Fruit fly (Drosophila melanogaster) whole organism, embryonic: ENCODE measurements around the gene CG11679.

Experiments used
- Adf1 ChIP-seq: fragments of 200-800 bp; sonication (Bioruptor generic); IDR thresholded peaks from 2 replicates; pipeline ENCODE4 v1.3.6; 2022; ENCODE audit warnings: missing biosample characterization, missing genetic modification characterization
- CG10462 ChIP-seq: fragments of 200-800 bp; sonication (Bioruptor generic); optimal IDR thresholded peaks from 2 replicates; lab custom pipeline; 2016; ENCODE audit warnings: missing biosample characterization, missing genetic modification characterization
- CG11085 ChIP-seq: fragments of 200-800 bp; sonication (Bioruptor generic); IDR thresholded peaks from 2 replicates; pipeline ENCODE4 v1.3.6; 2022; ENCODE audit warnings: missing biosample characterization, missing genetic modification characterization
- CG11723 ChIP-seq: fragments of 200-800 bp; sonication (Bioruptor generic); optimal IDR thresholded peaks from 2 replicates; lab custom pipeline; 2017; ENCODE audit warnings: missing biosample characterization, mild to moderate bottlenecking, missing genetic modification characterization
- CG15479 ChIP-seq: fragments of 200-800 bp; sonication (Bioruptor generic); optimal IDR thresholded peaks from 3 replicates; lab custom pipeline; 2019; ENCODE audit warnings: missing biosample characterization, mild to moderate bottlenecking, missing genetic modification characterization, moderate library complexity
- CG15696 ChIP-seq: fragments of 200-800 bp; sonication (Bioruptor generic); optimal IDR thresholded peaks from 2 replicates; lab custom pipeline; 2019; ENCODE audit warnings: missing biosample characterization, mild to moderate bottlenecking, missing genetic modification characterization, moderate library complexity
- CG16863 ChIP-seq: fragments of 200-800 bp; sonication (Bioruptor generic); optimal IDR thresholded peaks from 3 replicates; lab custom pipeline; 2016; ENCODE audit warnings: missing biosample characterization, missing genetic modification characterization
- CG17568 ChIP-seq: fragments of 200-800 bp; sonication (Bioruptor generic); optimal IDR thresholded peaks from 2 replicates; lab custom pipeline; 2018; ENCODE audit warnings: missing biosample characterization, mild to moderate bottlenecking, missing genetic modification characterization, moderate library complexity
- CG17829 ChIP-seq: fragments of 200-800 bp; optimal IDR thresholded peaks from 2 replicates; lab custom pipeline; 2019; ENCODE audit warnings: missing biosample characterization, mild to moderate bottlenecking, missing genetic modification characterization, moderate library complexity
- CG18011 ChIP-seq: fragments of 200-800 bp; sonication (Bioruptor generic); optimal IDR thresholded peaks from 2 replicates; lab custom pipeline; 2017; ENCODE audit warnings: missing biosample characterization, missing genetic modification characterization, mild to moderate bottlenecking, moderate library complexity, missing genotype
- CG2678 ChIP-seq: fragments of 200-800 bp; sonication (Bioruptor generic); optimal IDR thresholded peaks from 3 replicates; lab custom pipeline; 2019; ENCODE audit warnings: missing biosample characterization, mild to moderate bottlenecking, missing genetic modification characterization, moderate library complexity
- CG30020 ChIP-seq: fragments of 200-800 bp; optimal IDR thresholded peaks from 2 replicates; lab custom pipeline; 2019; ENCODE audit warnings: missing biosample characterization, mild to moderate bottlenecking, missing genetic modification characterization, moderate library complexity
- CG32767 ChIP-seq: fragments of 200-800 bp; sonication (Bioruptor generic); IDR thresholded peaks from 2 replicates; pipeline ENCODE4 v1.3.6; 2022; ENCODE audit warnings: missing biosample characterization, missing genetic modification characterization
- CG4820 ChIP-seq: fragments of 200-800 bp; sonication (Bioruptor generic); optimal IDR thresholded peaks from 3 replicates; lab custom pipeline; 2016; ENCODE audit warnings: missing biosample characterization, missing genetic modification characterization
- CG7786 ChIP-seq: fragments of 200-800 bp; sonication (Bioruptor generic); optimal IDR thresholded peaks from 2 replicates; lab custom pipeline; 2016; ENCODE audit warnings: missing biosample characterization, missing genetic modification characterization
- CG9609 ChIP-seq: fragments of 200-800 bp; sonication (Bioruptor generic); optimal IDR thresholded peaks from 3 replicates; lab custom pipeline; 2016; ENCODE audit warnings: missing biosample characterization, missing genetic modification characterization
- CrebB ChIP-seq: fragments of 200-800 bp; sonication (Bioruptor generic); optimal IDR thresholded peaks from 3 replicates; lab custom pipeline; 2018; ENCODE audit warnings: missing biosample characterization, mild to moderate bottlenecking, missing genetic modification characterization
- Dref ChIP-seq: fragments of 200-800 bp; sonication (Bioruptor generic); IDR thresholded peaks from 2 replicates; pipeline ENCODE4 v1.3.6; 2022; ENCODE audit warnings: missing biosample characterization, missing genetic modification characterization
- Drgx ChIP-seq: fragments of 200-800 bp; sonication (Bioruptor generic); IDR thresholded peaks from 2 replicates; pipeline ENCODE4 v1.3.6; 2022; ENCODE audit warnings: missing biosample characterization, missing genetic modification characterization
- E2f1 ChIP-seq: fragments of 200-800 bp; sonication (Bioruptor generic); IDR thresholded peaks from 2 replicates; pipeline ENCODE4 v1.3.6; 2022; ENCODE audit warnings: missing biosample characterization, missing genetic modification characterization
- E2f2 ChIP-seq: fragments of 200-800 bp; sonication (Bioruptor generic); IDR thresholded peaks from 2 replicates; pipeline ENCODE4 v1.3.6; 2022; ENCODE audit warnings: missing biosample characterization, missing genetic modification characterization
- Kr ChIP-seq: fragments of 200-800 bp; sonication (Bioruptor generic); optimal IDR thresholded peaks from 2 replicates; lab custom pipeline; 2017; ENCODE audit warnings: missing biosample characterization, mild to moderate bottlenecking, missing genetic modification characterization
- Lpt ChIP-seq: fragments of >200 bp; optimal IDR thresholded peaks from 2 replicates; lab custom pipeline; 2018; ENCODE audit warnings: missing biosample characterization, missing genetic modification characterization
- Med ChIP-seq: fragments of 200-800 bp; sonication (Bioruptor generic); peaks from one replicate; lab custom pipeline; 2016; ENCODE audit warnings: missing biosample characterization, missing genetic modification characterization, mild to moderate bottlenecking, inconsistent platforms, moderate library complexity
- Mrtf ChIP-seq: fragments of 200-800 bp; sonication (Bioruptor generic); IDR thresholded peaks from 3 replicates; pipeline ENCODE4 v1.3.6; 2022; ENCODE audit warnings: missing biosample characterization, missing genetic modification characterization
- Neu2 ChIP-seq: fragments of 200-800 bp; sonication (Bioruptor generic); optimal IDR thresholded peaks from 3 replicates; lab custom pipeline; 2016; ENCODE audit warnings: missing biosample characterization, missing genetic modification characterization, borderline replicate concordance
- Ssrp ChIP-seq: fragments of 200-800 bp; sonication (Bioruptor generic); optimal IDR thresholded peaks from 2 replicates; lab custom pipeline; 2018; ENCODE audit warnings: missing biosample characterization, mild to moderate bottlenecking, missing genetic modification characterization, moderate library complexity
- Stat92E ChIP-seq, 3 experiments: fragments of >200 bp in 2 of 3; fragments of 200-800 bp in 1 of 3; sonication (Bioruptor generic) in 1 of 3; optimal IDR thresholded peaks; 2 replicates each; lab custom pipeline; 2017 to 2019; ENCODE audit warnings: missing biosample characterization in 3 of 3, missing genetic modification characterization in 3 of 3, mild to moderate bottlenecking in 1 of 3, moderate library complexity in 1 of 3
- Taf1 ChIP-seq: fragments of 200-800 bp; sonication (Bioruptor generic); IDR thresholded peaks from 2 replicates; pipeline ENCODE4 v1.3.6; 2022; ENCODE audit warnings: missing biosample characterization, missing genetic modification characterization
- Xrp1 ChIP-seq: fragments of 200-800 bp; sonication (Bioruptor generic); IDR thresholded peaks from 2 replicates; pipeline ENCODE4 v1.3.6; 2022; ENCODE audit warnings: missing biosample characterization, missing genetic modification characterization
- ash1 ChIP-seq: fragments of 200-800 bp; sonication (Bioruptor generic); optimal IDR thresholded peaks from 2 replicates; lab custom pipeline; 2018; ENCODE audit warnings: missing biosample characterization, mild to moderate bottlenecking, missing genetic modification characterization
- ato ChIP-seq: fragments of 200-800 bp; sonication (Bioruptor generic); IDR thresholded peaks from 2 replicates; pipeline ENCODE4 v1.3.6; 2022; ENCODE audit warnings: missing biosample characterization, missing genetic modification characterization; ENCODE audit not compliant: partially characterized antibody
- bbx ChIP-seq: fragments of 200-800 bp; sonication (Bioruptor generic); IDR thresholded peaks from 2 replicates; pipeline ENCODE4 v1.3.6; 2022; ENCODE audit warnings: missing biosample characterization, missing genetic modification characterization; ENCODE audit not compliant: partially characterized antibody
- cg ChIP-seq: fragments of 200-800 bp; sonication (Bioruptor generic); optimal IDR thresholded peaks from 3 replicates; lab custom pipeline; 2019; ENCODE audit warnings: missing biosample characterization, mild to moderate bottlenecking, missing genetic modification characterization, moderate library complexity
- fd96Cb ChIP-seq: fragments of 200-800 bp; sonication (Bioruptor generic); optimal IDR thresholded peaks from 2 replicates; lab custom pipeline; 2018; ENCODE audit warnings: missing biosample characterization, mild to moderate bottlenecking, missing genetic modification characterization, moderate library complexity
- gcm2 ChIP-seq: fragments of 200-800 bp; sonication (Bioruptor generic); optimal IDR thresholded peaks from 2 replicates; lab custom pipeline; 2016; ENCODE audit warnings: missing biosample characterization, missing genetic modification characterization
- h ChIP-seq: fragments of >200 bp; optimal IDR thresholded peaks from 2 replicates; lab custom pipeline; 2017
- hb ChIP-seq: fragments of 200-800 bp; sonication (Bioruptor generic); IDR thresholded peaks from 3 replicates; pipeline ENCODE4 v1.3.6; 2022; ENCODE audit warnings: missing biosample characterization, missing genetic modification characterization; ENCODE audit not compliant: partially characterized antibody
- jumu ChIP-seq: fragments of 200-800 bp; sonication (Bioruptor generic); optimal IDR thresholded peaks from 3 replicates; lab custom pipeline; 2016; ENCODE audit warnings: missing biosample characterization, missing genetic modification characterization
- lbe ChIP-seq: fragments of 200-800 bp; sonication (Bioruptor generic); optimal IDR thresholded peaks from 2 replicates; lab custom pipeline; 2016; ENCODE audit warnings: missing biosample characterization, mild to moderate bottlenecking, missing genetic modification characterization
- pho ChIP-seq: fragments of 200-800 bp; sonication (Bioruptor generic); optimal IDR thresholded peaks from 2 replicates; lab custom pipeline; 2016; ENCODE audit warnings: missing biosample characterization, missing genetic modification characterization
- repo ChIP-seq: fragments of 200-800 bp; sonication (Bioruptor generic); optimal IDR thresholded peaks from 2 replicates; lab custom pipeline; 2016; ENCODE audit warnings: missing biosample characterization, missing genetic modification characterization
- sens ChIP-seq: fragments of 200-800 bp; sonication (Bioruptor generic); peaks from one replicate; lab custom pipeline; 2016; ENCODE audit warnings: missing biosample characterization, missing genetic modification characterization
- shn ChIP-seq: fragments of 200-800 bp; sonication (Bioruptor generic); optimal IDR thresholded peaks from 3 replicates; lab custom pipeline; 2016; ENCODE audit warnings: missing biosample characterization, missing genetic modification characterization
- slbo ChIP-seq: fragments of 200-800 bp; sonication (Bioruptor generic); IDR thresholded peaks from 2 replicates; pipeline ENCODE4 v1.3.6; 2022; ENCODE audit warnings: missing biosample characterization, missing genetic modification characterization
- stc ChIP-seq: fragments of 200-800 bp; sonication (Bioruptor generic); IDR thresholded peaks from 2 replicates; pipeline ENCODE4 v1.3.6; 2022; ENCODE audit warnings: missing biosample characterization, missing genetic modification characterization
- tna ChIP-seq: fragments of 200-800 bp; sonication (Bioruptor generic); IDR thresholded peaks from 2 replicates; pipeline ENCODE4 v1.3.6; 2022; ENCODE audit warnings: missing biosample characterization, missing genetic modification characterization; ENCODE audit not compliant: partially characterized antibody
- trem ChIP-seq: fragments of 200-800 bp; optimal IDR thresholded peaks from 3 replicates; lab custom pipeline; 2019; ENCODE audit warnings: missing biosample characterization, mild to moderate bottlenecking, missing genetic modification characterization, moderate library complexity
- ttk ChIP-seq: fragments of 200-800 bp; sonication (Bioruptor generic); IDR thresholded peaks from 2 replicates; pipeline ENCODE4 v2.1.2; 2022; ENCODE audit warnings: missing biosample characterization, missing genetic modification characterization
- unpg ChIP-seq: fragments of 200-800 bp; sonication (Bioruptor generic); optimal IDR thresholded peaks from 3 replicates; lab custom pipeline; 2018; ENCODE audit warnings: missing biosample characterization, mild to moderate bottlenecking, missing genetic modification characterization, moderate library complexity
- wor ChIP-seq: fragments of 200-800 bp; sonication (Bioruptor generic); IDR thresholded peaks from 2 replicates; pipeline ENCODE4 v1.3.6; 2022; ENCODE audit warnings: missing biosample characterization, missing genetic modification characterization
- yki ChIP-seq: fragments of >200 bp; optimal IDR thresholded peaks from 3 replicates; lab custom pipeline; 2018
- zen ChIP-seq: fragments of 200-800 bp; sonication (Bioruptor generic); optimal IDR thresholded peaks from 3 replicates; lab custom pipeline; 2018; ENCODE audit warnings: missing biosample characterization, mild to moderate bottlenecking, missing genetic modification characterization, moderate library complexity

The CG11679 gene

dm6 chrX:15712409-15712808 is 26.3 kb downstream of the CG11679 start, which contains the start of gene HUWE1 (continued):
- no peak for TF ChIP-seq Drgx (GFP tag; lab: Robert Waterston, UW)
- no peak for TF ChIP-seq gcm2 (GFP tag; lab: Kevin White, UChicago)
- TF ChIP-seq jumu (GFP tag; lab: Kevin White, UChicago): no peak
- no peak for TF ChIP-seq CG15696
- peak; percentile 14 for TF ChIP-seq CG7786
- no peak for TF ChIP-seq Ssrp (tag; lab: Kevin White, UChicago)
- TF ChIP-seq tna (GFP tag; lab: Robert Waterston, UW): peak; percentile 64
- peak; percentile 77 for TF ChIP-seq Neu2
- TF ChIP-seq Lpt (GFP tag; lab: Kevin White, UChicago): no peak
- TF ChIP-seq ato (GFP tag; lab: Robert Waterston, UW): peak; percentile 61; the same call in 1 of the 2 replicates
- TF ChIP-seq Kr (GFP tag; lab: Kevin White, UChicago): no peak
- peak; percentile 57 for TF ChIP-seq trem (tag; lab: Kevin White, UChicago)
- TF ChIP-seq lbe (GFP tag; lab: Kevin White, UChicago): no peak
- peak in 1 of 3 experiments; percentile 1 for TF ChIP-seq Stat92E (GFP tag; optimal IDR thresholded peaks at IDR 0.05; lab: Kevin White, UChicago)
- no peak for TF ChIP-seq Taf1 (GFP tag; lab: Robert Waterston, UW)
- TF ChIP-seq ash1 (GFP tag; lab: Kevin White, UChicago): no peak
- TF ChIP-seq CG16863 (GFP tag; lab: Kevin White, UChicago): no peak
- TF ChIP-seq yki (lab: Kevin White, UChicago): no peak
- no peak for TF ChIP-seq ttk
- TF ChIP-seq CG10462: no peak
- TF ChIP-seq CG17568 (GFP tag; lab: Kevin White, UChicago): no peak
- no peak for TF ChIP-seq Xrp1
- peak; percentile 31 for TF ChIP-seq zen (tag; lab: Kevin White, UChicago)
- peak; percentile 72 for TF ChIP-seq E2f2 (GFP tag; lab: Robert Waterston, UW)
- no peak for TF ChIP-seq CG11085
- TF ChIP-seq stc (GFP tag; lab: Robert Waterston, UW): no peak
- TF ChIP-seq Dref: peak; percentile 82
- TF ChIP-seq repo: no peak
- TF ChIP-seq bbx (GFP tag; lab: Robert Waterston, UW): peak; percentile 83
- no peak for TF ChIP-seq CG15479 (GFP tag; lab: Kevin White, UChicago)
- peak; percentile 26; the same call in 1 of the 2 replicates for TF ChIP-seq slbo (GFP tag; lab: Robert Waterston, UW)
- TF ChIP-seq fd96Cb: no peak
- no peak for TF ChIP-seq CG2678 (tag; lab: Kevin White, UChicago)
- TF ChIP-seq CG9609 (GFP tag; lab: Kevin White, UChicago): peak; percentile 10
- TF ChIP-seq CG17829: peak; percentile 45
- no peak for TF ChIP-seq h (lab: Kevin White, UChicago)
- TF ChIP-seq wor (GFP tag; lab: Robert Waterston, UW): no peak
- no peak for TF ChIP-seq CG11723
- TF ChIP-seq cg (GFP tag; lab: Kevin White, UChicago): no peak
- no peak for TF ChIP-seq Mrtf (GFP tag; lab: Robert Waterston, UW)
- no peak for TF ChIP-seq CG32767 (GFP tag; lab: Robert Waterston, UW)
- no peak for TF ChIP-seq CrebB
- TF ChIP-seq hb: peak; percentile 67; the same call in 2 of the 3 replicates
- no peak for TF ChIP-seq Adf1 (GFP tag; lab: Robert Waterston, UW)
- TF ChIP-seq pho (GFP tag; lab: Kevin White, UChicago): peak; percentile 19
- TF ChIP-seq Med (GFP tag; lab: Kevin White, UChicago): peak; percentile 87
- no peak for TF ChIP-seq unpg (GFP tag; lab: Kevin White, UChicago)
- no peak for TF ChIP-seq shn
- no peak for TF ChIP-seq CG18011 (GFP tag; lab: Kevin White, UChicago)
- TF ChIP-seq CG30020 (tag; lab: Kevin White, UChicago): peak; percentile 54
- no peak for TF ChIP-seq sens (GFP tag; lab: Kevin White, UChicago)
- no peak for TF ChIP-seq CG4820 (GFP tag; lab: Kevin White, UChicago)
- no peak for TF ChIP-seq E2f1 (GFP tag; lab: Robert Waterston, UW)
